Worm (Caenorhabditis elegans): ENCODE measurements around the gene srh-99.

ce11 chrII:3757499-3757898 lies 41.1 kb upstream of the srh-99 start, which contains the start of gene srx-111:
- TF ChIP-seq nhr-23 (tag; optimal IDR thresholded peaks at IDR 0.05) (no peak), nfya-1 (tag; optimal IDR thresholded peaks at IDR 0.05; ENCODE audit: insufficient read depth) (no peak)
